Worm (Caenorhabditis elegans): ENCODE data around the gene F54D5.24.

DNA sequence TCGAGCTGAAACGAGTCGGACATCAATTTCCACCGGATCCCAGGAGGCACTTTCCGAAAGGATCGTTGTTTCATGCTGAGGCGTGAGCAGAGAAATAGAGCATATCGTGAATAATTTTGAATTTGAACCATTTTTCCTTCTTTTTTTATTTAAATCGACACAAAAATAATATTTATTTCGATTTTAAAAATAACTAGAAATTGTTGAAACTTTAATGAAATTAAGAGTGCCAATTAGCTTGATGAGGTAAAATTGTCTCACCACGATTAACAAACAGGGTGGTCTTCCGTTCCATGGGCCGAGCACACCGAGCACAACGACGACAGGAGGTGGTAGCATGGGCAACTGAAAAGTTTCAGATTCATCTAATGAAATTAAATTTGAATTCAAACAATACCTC lies 32.6 kb downstream of the F54D5.24 start:
- TF ChIP-seq ets-4 (tag; optimal IDR thresholded peaks at IDR 0.05), result no peak
- TF ChIP-seq tbx-2 (tag; optimal IDR thresholded peaks at IDR 0.05), result no peak
- TF ChIP-seq elt-2 (tag; optimal IDR thresholded peaks at IDR 0.05), result no peak
